Fruit fly (Drosophila melanogaster): ENCODE measurements around the gene CG43347.

CG43347 gene

DNA sequence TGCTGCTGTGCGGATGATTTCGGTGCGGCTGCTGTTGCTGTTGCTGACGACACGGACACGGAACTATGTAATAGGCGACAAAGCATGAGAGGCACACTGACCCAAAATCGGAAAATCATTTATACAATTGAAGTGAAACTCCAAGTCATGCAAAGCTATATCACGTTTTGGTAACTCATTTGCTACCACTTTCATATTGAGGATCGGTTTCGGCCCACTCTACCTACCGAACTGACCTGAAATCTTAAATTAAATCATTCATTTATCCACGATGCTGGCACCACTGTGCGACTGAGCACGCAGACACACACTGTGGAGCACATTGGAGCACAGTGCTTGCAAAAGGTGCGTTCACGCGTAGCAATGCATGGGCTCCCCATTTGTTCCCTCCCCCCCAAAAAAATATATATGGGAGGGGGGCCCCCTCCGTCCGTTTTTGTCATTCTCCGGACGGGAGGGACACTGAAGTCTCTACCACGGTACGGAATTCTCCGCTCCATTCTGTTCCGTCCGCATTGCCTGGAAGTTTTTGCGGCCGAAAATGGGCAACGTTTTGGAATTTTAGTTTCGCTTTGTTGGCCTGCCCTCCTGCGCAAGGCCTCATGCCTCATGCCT, 49.7 kb downstream of the CG43347 start (continued):
- TF ChIP-seq CG31627 (GFP tag; optimal IDR thresholded peaks at IDR 0.05) (peak; percentile 40), CG6808 (GFP tag; optimal IDR thresholded peaks at IDR 0.05) (peak; percentile 74), CG10669 (GFP tag; optimal IDR thresholded peaks at IDR 0.05) (peak; percentile 84), CG7368 (GFP tag; optimal IDR thresholded peaks at IDR 0.05) (peak; percentile 87), Hr39 (GFP tag; optimal IDR thresholded peaks at IDR 0.05) (peak; percentile 57), CG1621 (tag; optimal IDR thresholded peaks at IDR 0.05) (peak; percentile 91), CG34406 (GFP tag; optimal IDR thresholded peaks at IDR 0.05) (peak; percentile 59), lz (GFP tag; optimal IDR thresholded peaks at IDR 0.05) (peak; percentile 50), CG16779 (tag; optimal IDR thresholded peaks at IDR 0.05) (peak; percentile 72), Sox102F (GFP tag; optimal IDR thresholded peaks at IDR 0.05) (peak; percentile 57), pdm3 (GFP tag; optimal IDR thresholded peaks at IDR 0.05) (peak; percentile 87), CG8319 (GFP tag; optimal IDR thresholded peaks at IDR 0.05) (peak; percentile 51), Hr38 (GFP tag; optimal IDR thresholded peaks at IDR 0.05) (no peak), CG8119 (GFP tag; IDR thresholded peaks at IDR 0.05) (peak; percentile 94), dsx (GFP tag; optimal IDR thresholded peaks at IDR 0.05; ENCODE audit: poor library complexity, severe bottlenecking) (peak; percentile 79), CG10631 (GFP tag; optimal IDR thresholded peaks at IDR 0.05) (peak; percentile 88), CG6163 (GFP tag; IDR thresholded peaks at IDR 0.05) (peak; percentile 92)

DNA sequence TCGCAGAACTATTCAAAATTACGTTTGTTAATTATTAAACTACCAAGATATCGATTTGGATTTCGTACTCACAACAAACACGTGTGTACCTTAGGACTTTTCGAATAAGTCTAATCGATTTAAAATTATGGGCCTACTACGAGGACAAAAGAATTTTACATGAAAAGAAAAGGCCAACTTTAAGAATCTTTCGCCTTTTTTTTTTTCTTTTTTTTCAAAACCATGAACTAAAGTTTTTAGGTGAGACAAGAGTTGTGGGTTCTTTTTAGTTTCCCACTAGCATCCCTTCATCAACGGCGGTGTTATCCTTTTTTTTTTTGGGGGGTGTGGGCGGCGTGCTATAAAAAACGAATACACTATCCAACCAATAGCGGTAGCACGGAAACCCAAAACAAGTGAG, 53.5 kb downstream of the CG43347 start, which contains the start of gene CG15296:
TSS of gene CG15296 (minus strand) at position 101 of the 400 bp plus-strand sequence.
- TF ChIP-seq fd59A (GFP tag; optimal IDR thresholded peaks at IDR 0.05) (no peak), CG4318 (GFP tag; optimal IDR thresholded peaks at IDR 0.05) (no peak), CG15336 (GFP tag; IDR thresholded peaks at IDR 0.05) (no peak), Lpt (GFP tag; optimal IDR thresholded peaks at IDR 0.05) (no peak), Smox (GFP tag; optimal IDR thresholded peaks at IDR 0.05) (no peak), CG8119 (GFP tag; IDR thresholded peaks at IDR 0.05) (no peak)

DNA sequence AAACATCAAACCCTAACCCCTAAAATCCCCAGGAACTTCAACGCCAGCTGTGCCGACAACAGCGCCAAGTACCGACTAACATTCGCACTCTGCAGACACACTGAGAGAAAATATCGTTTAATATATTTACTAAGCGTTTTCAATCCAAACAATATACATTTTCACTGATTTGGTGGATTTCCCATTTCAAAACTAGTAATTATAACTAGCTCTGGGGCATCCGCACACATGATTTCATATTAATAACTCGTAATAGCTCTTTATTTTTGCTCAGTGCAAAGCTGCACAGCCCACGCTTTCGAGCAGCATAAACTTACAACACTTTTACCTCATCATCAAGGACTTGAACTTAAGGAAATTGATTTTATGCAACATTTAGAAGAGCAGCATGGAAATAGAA, 55.8 kb downstream of the CG43347 start:
- TF ChIP-seq CG32006 (GFP tag; optimal IDR thresholded peaks at IDR 0.05) (peak; percentile 23), Smox (GFP tag; optimal IDR thresholded peaks at IDR 0.05) (no peak), Eip78C (GFP tag) (peak; percentile 50), svp (GFP tag) (peak; percentile 19), Hr4 (GFP tag; optimal IDR thresholded peaks at IDR 0.05) (peak; percentile 17), CG1621 (tag; optimal IDR thresholded peaks at IDR 0.05) (no peak), CG6163 (GFP tag; IDR thresholded peaks at IDR 0.05) (0 out of 3 replicates have a peak, but pooled peaks have one; percentile 14)

DNA sequence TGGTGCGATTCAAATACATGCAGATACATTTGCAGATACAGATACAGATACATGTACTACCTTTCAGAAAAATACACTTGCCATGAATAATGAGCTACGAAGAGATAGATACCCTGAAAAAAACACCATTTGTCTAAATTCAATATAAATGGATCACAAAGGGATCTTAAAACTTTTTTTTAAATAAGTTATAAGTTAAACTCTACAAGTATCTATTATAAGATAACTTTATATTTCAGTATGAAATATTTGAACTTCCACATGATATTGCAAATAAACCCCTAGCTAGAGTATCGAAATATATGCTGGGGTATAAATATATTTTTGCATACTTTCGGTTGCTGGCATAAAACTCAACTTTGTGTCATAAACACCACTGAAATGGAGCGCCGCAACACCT, 58.6 kb downstream of the CG43347 start:
- TF ChIP-seq CG11762 (GFP tag; optimal IDR thresholded peaks at IDR 0.05; ENCODE audit: insufficient read depth), result peak; percentile 14
- TF ChIP-seq CG11294 (GFP tag; IDR thresholded peaks at IDR 0.05), result peak; percentile 65
- peak; percentile 14 for TF ChIP-seq CG6808 (GFP tag; optimal IDR thresholded peaks at IDR 0.05)
- peak; percentile 69 for TF ChIP-seq topi (GFP tag; optimal IDR thresholded peaks at IDR 0.05)
- TF ChIP-seq spab (GFP tag; optimal IDR thresholded peaks at IDR 0.05), result peak; percentile 36
- peak; percentile 77 for TF ChIP-seq achi (GFP tag; optimal IDR thresholded peaks at IDR 0.05)
- TF ChIP-seq acj6 (GFP tag; optimal IDR thresholded peaks at IDR 0.05), result peak; percentile 71
- TF ChIP-seq CG11902 (GFP tag; optimal IDR thresholded peaks at IDR 0.05), result peak; percentile 22
- TF ChIP-seq Eip78C (GFP tag), result peak; percentile 94
- peak; percentile 72 for TF ChIP-seq CG3919 (GFP tag; optimal IDR thresholded peaks at IDR 0.05)
- peak; percentile 53 for TF ChIP-seq Sox102F (GFP tag; optimal IDR thresholded peaks at IDR 0.05)
- no peak for TF ChIP-seq CG9139 (GFP tag; optimal IDR thresholded peaks at IDR 0.05)
- peak; percentile 75 for TF ChIP-seq CG10631 (GFP tag; optimal IDR thresholded peaks at IDR 0.05)
- TF ChIP-seq Sox15 (GFP tag; optimal IDR thresholded peaks at IDR 0.05), result no peak
- peak; percentile 70 for TF ChIP-seq esn (GFP tag; optimal IDR thresholded peaks at IDR 0.05)
- peak; percentile 49 for TF ChIP-seq CG7368 (GFP tag; optimal IDR thresholded peaks at IDR 0.05)
- no peak for TF ChIP-seq fd85E (GFP tag; optimal IDR thresholded peaks at IDR 0.05)
- TF ChIP-seq CG8632 (GFP tag; optimal IDR thresholded peaks at IDR 0.05), result peak; percentile 49
- peak; percentile 44 for TF ChIP-seq CG31627 (GFP tag; optimal IDR thresholded peaks at IDR 0.05)
- peak; percentile 82 for TF ChIP-seq CG4318 (GFP tag; optimal IDR thresholded peaks at IDR 0.05)
- peak; percentile 84 for TF ChIP-seq eg (GFP tag; IDR thresholded peaks at IDR 0.05)
- no peak for TF ChIP-seq CG6854 (GFP tag; optimal IDR thresholded peaks at IDR 0.05)
- TF ChIP-seq cyc (GFP tag; optimal IDR thresholded peaks at IDR 0.05), result peak; percentile 65
- peak; percentile 68 for TF ChIP-seq Ets96B (tag; optimal IDR thresholded peaks at IDR 0.05)
- peak; percentile 53 for TF ChIP-seq CG10669 (GFP tag; optimal IDR thresholded peaks at IDR 0.05)
- TF ChIP-seq CG6163 (GFP tag; IDR thresholded peaks at IDR 0.05), result peak; percentile 73
- TF ChIP-seq dac (GFP tag; optimal IDR thresholded peaks at IDR 0.05), result peak; percentile 42
- TF ChIP-seq dsx (GFP tag; optimal IDR thresholded peaks at IDR 0.05; ENCODE audit: poor library complexity, severe bottlenecking), result peak; percentile 67

Measured in whole organism, prepupa.